Fruit fly (Drosophila melanogaster) whole organism, embryonic: ENCODE data around the gene CG34136.

Experiments used
- Atf3 ChIP-seq: fragments of 200-800 bp; sonication (Bioruptor generic); optimal IDR thresholded peaks from 3 replicates; lab custom pipeline; 2016; ENCODE audit warnings: missing biosample characterization, missing genetic modification characterization
- B-H2 ChIP-seq: fragments of 200-800 bp; sonication (Bioruptor generic); optimal IDR thresholded peaks from 2 replicates; lab custom pipeline; 2018; ENCODE audit warnings: missing biosample characterization, mild to moderate bottlenecking, missing genetic modification characterization
- Bgb ChIP-seq: fragments of 200-800 bp; sonication (Bioruptor generic); IDR thresholded peaks from 2 replicates; pipeline ENCODE4 v1.3.6; 2022; ENCODE audit warnings: missing biosample characterization, missing genetic modification characterization; ENCODE audit not compliant: partially characterized antibody
- CG10274 ChIP-seq: fragments of 200-800 bp; sonication (Bioruptor generic); optimal IDR thresholded peaks from 3 replicates; lab custom pipeline; 2017; ENCODE audit warnings: missing biosample characterization, mild to moderate bottlenecking, missing genetic modification characterization
- CG10654 ChIP-seq: fragments of 200-800 bp; sonication (Bioruptor generic); optimal IDR thresholded peaks from 2 replicates; lab custom pipeline; 2016; ENCODE audit warnings: missing biosample characterization, missing genetic modification characterization
- CG11398 ChIP-seq: fragments of 200-800 bp; sonication (Bioruptor generic); optimal IDR thresholded peaks from 2 replicates; lab custom pipeline; 2016; ENCODE audit warnings: missing biosample characterization, missing genetic modification characterization
- CG11696 ChIP-seq: fragments of 200-800 bp; sonication (Bioruptor generic); IDR thresholded peaks from 2 replicates; pipeline ENCODE4 v1.3.6; 2022; ENCODE audit warnings: missing biosample characterization, missing genetic modification characterization
- CG11723 ChIP-seq: fragments of 200-800 bp; sonication (Bioruptor generic); optimal IDR thresholded peaks from 2 replicates; lab custom pipeline; 2017; ENCODE audit warnings: missing biosample characterization, mild to moderate bottlenecking, missing genetic modification characterization
- CG12155 ChIP-seq: fragments of 200-800 bp; sonication (Bioruptor generic); optimal IDR thresholded peaks from 3 replicates; lab custom pipeline; 2016; ENCODE audit warnings: missing biosample characterization, missing genetic modification characterization
- CG13424 ChIP-seq: fragments of 200-800 bp; sonication (Bioruptor generic); optimal IDR thresholded peaks from 2 replicates; lab custom pipeline; 2019; ENCODE audit warnings: missing biosample characterization, mild to moderate bottlenecking, missing genetic modification characterization, moderate library complexity
- CG15073 ChIP-seq: fragments of 200-800 bp; sonication (Bioruptor generic); optimal IDR thresholded peaks from 2 replicates; lab custom pipeline; 2016; ENCODE audit warnings: missing biosample characterization, missing genetic modification characterization
- CG15269 ChIP-seq: fragments of 200-800 bp; sonication (Bioruptor generic); optimal IDR thresholded peaks from 2 replicates; lab custom pipeline; 2018; ENCODE audit warnings: missing biosample characterization, mild to moderate bottlenecking, missing genetic modification characterization, moderate library complexity
- CG16779 ChIP-seq: fragments of 200-800 bp; sonication (Bioruptor generic); IDR thresholded peaks from 2 replicates; pipeline ENCODE4 v1.3.6; 2022; ENCODE audit warnings: missing biosample characterization, missing genetic modification characterization
- CG17829 ChIP-seq: fragments of 200-800 bp; optimal IDR thresholded peaks from 2 replicates; lab custom pipeline; 2019; ENCODE audit warnings: missing biosample characterization, mild to moderate bottlenecking, missing genetic modification characterization, moderate library complexity
- CG1832 ChIP-seq: fragments of 200-800 bp; sonication (Bioruptor generic); optimal IDR thresholded peaks from 2 replicates; lab custom pipeline; 2017; ENCODE audit warnings: missing biosample characterization, mild to moderate bottlenecking, missing genetic modification characterization, inconsistent platforms
- CG18599 ChIP-seq: fragments of 200-800 bp; sonication (Bioruptor generic); optimal IDR thresholded peaks from 3 replicates; lab custom pipeline; 2017; ENCODE audit warnings: missing biosample characterization, missing genetic modification characterization, mild to moderate bottlenecking, moderate library complexity, missing genetic modification reagents
- CG43689 ChIP-seq: fragments of 200-800 bp; sonication (Bioruptor generic); IDR thresholded peaks from 2 replicates; pipeline ENCODE4 v1.3.6; 2022; ENCODE audit warnings: missing biosample characterization, missing genetic modification characterization
- CG4617 ChIP-seq: fragments of 200-800 bp; sonication (Bioruptor generic); optimal IDR thresholded peaks from 3 replicates; lab custom pipeline; 2016; ENCODE audit warnings: missing biosample characterization, missing genetic modification characterization, borderline replicate concordance
- CG4730 ChIP-seq: fragments of 200-800 bp; sonication (Bioruptor generic); IDR thresholded peaks from 2 replicates; pipeline ENCODE4 v1.3.6; 2022; ENCODE audit warnings: missing biosample characterization, missing genetic modification characterization
- CG6175 ChIP-seq: fragments of 200-800 bp; sonication (Bioruptor generic); IDR thresholded peaks from 3 replicates; pipeline ENCODE4 v1.3.6; 2022; ENCODE audit warnings: missing biosample characterization, missing genetic modification characterization
- CG7928 ChIP-seq: fragments of 200-800 bp; sonication (Bioruptor generic); optimal IDR thresholded peaks from 2 replicates; lab custom pipeline; 2017; ENCODE audit warnings: missing biosample characterization, mild to moderate bottlenecking, missing genetic modification characterization
- CG8765 ChIP-seq: fragments of 200-800 bp; sonication (Bioruptor generic); IDR thresholded peaks from 2 replicates; pipeline ENCODE4 v1.3.6; 2022; ENCODE audit warnings: missing biosample characterization, missing genetic modification characterization
- CG9727 ChIP-seq: fragments of 200-800 bp; sonication (Bioruptor generic); optimal IDR thresholded peaks from 3 replicates; lab custom pipeline; 2017; ENCODE audit warnings: missing biosample characterization, mild to moderate bottlenecking, missing genetic modification characterization
- CHES-1-like ChIP-seq: fragments of 200-800 bp; sonication (Bioruptor generic); optimal IDR thresholded peaks from 2 replicates; lab custom pipeline; 2016; ENCODE audit warnings: missing biosample characterization, missing genetic modification characterization
- Dad ChIP-seq: fragments of 200-800 bp; sonication (Bioruptor generic); optimal IDR thresholded peaks from 3 replicates; lab custom pipeline; 2016; ENCODE audit warnings: missing biosample characterization, missing genetic modification characterization
- Ets97D ChIP-seq: fragments of 200-800 bp; sonication (Bioruptor generic); optimal IDR thresholded peaks from 3 replicates; lab custom pipeline; 2016; ENCODE audit warnings: missing biosample characterization, missing genetic modification characterization
- Gsc ChIP-seq: fragments of 200-800 bp; sonication (Bioruptor generic); IDR thresholded peaks from 2 replicates; pipeline ENCODE4 v1.3.6; 2022; ENCODE audit warnings: missing biosample characterization, missing genetic modification characterization
- Kr ChIP-seq: fragments of 200-800 bp; sonication (Bioruptor generic); optimal IDR thresholded peaks from 2 replicates; lab custom pipeline; 2017; ENCODE audit warnings: missing biosample characterization, mild to moderate bottlenecking, missing genetic modification characterization
- NK7.1 ChIP-seq: fragments of 200-800 bp; sonication (Bioruptor generic); optimal IDR thresholded peaks from 3 replicates; lab custom pipeline; 2016; ENCODE audit warnings: missing biosample characterization, missing genetic modification characterization
- Nf-YA ChIP-seq: fragments of 200-800 bp; sonication (Bioruptor generic); IDR thresholded peaks from 2 replicates; pipeline ENCODE4 v1.3.6; 2022; ENCODE audit warnings: missing biosample characterization, missing genetic modification characterization
- NfI ChIP-seq: fragments of 200-800 bp; sonication (Bioruptor generic); optimal IDR thresholded peaks from 3 replicates; lab custom pipeline; 2018; ENCODE audit warnings: missing biosample characterization, mild to moderate bottlenecking, missing genetic modification characterization, moderate library complexity
- Sry-β ChIP-seq: fragments of 200-800 bp; sonication (Bioruptor generic); optimal IDR thresholded peaks from 2 replicates; lab custom pipeline; 2018; ENCODE audit warnings: missing biosample characterization, mild to moderate bottlenecking, missing genetic modification characterization, moderate library complexity
- Ssrp ChIP-seq: fragments of 200-800 bp; sonication (Bioruptor generic); optimal IDR thresholded peaks from 2 replicates; lab custom pipeline; 2018; ENCODE audit warnings: missing biosample characterization, mild to moderate bottlenecking, missing genetic modification characterization, moderate library complexity
- Taf1 ChIP-seq: fragments of 200-800 bp; sonication (Bioruptor generic); IDR thresholded peaks from 2 replicates; pipeline ENCODE4 v1.3.6; 2022; ENCODE audit warnings: missing biosample characterization, missing genetic modification characterization
- ase ChIP-seq: fragments of 200-800 bp; sonication (Bioruptor generic); IDR thresholded peaks from 3 replicates; pipeline ENCODE4 v1.3.6; 2022; ENCODE audit warnings: missing biosample characterization, missing genetic modification characterization
- az2 ChIP-seq: fragments of 200-800 bp; sonication (Bioruptor generic); optimal IDR thresholded peaks from 3 replicates; lab custom pipeline; 2016; ENCODE audit warnings: missing biosample characterization, missing genetic modification characterization
- exex ChIP-seq: fragments of 200-800 bp; sonication (Bioruptor generic); optimal IDR thresholded peaks from 4 replicates; lab custom pipeline; 2018; ENCODE audit warnings: missing biosample characterization, mild to moderate bottlenecking, missing genetic modification characterization, moderate library complexity
- fu2 ChIP-seq: fragments of 200-800 bp; sonication (Bioruptor generic); optimal IDR thresholded peaks from 2 replicates; lab custom pipeline; 2016; ENCODE audit warnings: missing biosample characterization, missing genetic modification characterization
- grn ChIP-seq: fragments of 200-800 bp; sonication (Bioruptor generic); optimal IDR thresholded peaks from 3 replicates; lab custom pipeline; 2017; ENCODE audit warnings: missing biosample characterization, missing genetic modification characterization
- gro ChIP-seq: fragments of 200-800 bp; sonication (Bioruptor generic); optimal IDR thresholded peaks from 2 replicates; lab custom pipeline; 2016; ENCODE audit warnings: missing biosample characterization, missing genetic modification characterization
- gsb-n ChIP-seq: fragments of 200-800 bp; sonication (Bioruptor generic); optimal IDR thresholded peaks from 3 replicates; lab custom pipeline; 2018; ENCODE audit warnings: missing biosample characterization, mild to moderate bottlenecking, missing genetic modification characterization
- kah ChIP-seq: fragments of 200-800 bp; sonication (Bioruptor generic); optimal IDR thresholded peaks from 2 replicates; lab custom pipeline; 2018; ENCODE audit warnings: missing biosample characterization, mild to moderate bottlenecking, missing genetic modification characterization
- pfk ChIP-seq: fragments of 200-800 bp; sonication (Bioruptor generic); optimal IDR thresholded peaks from 2 replicates; lab custom pipeline; 2018; ENCODE audit warnings: missing biosample characterization, mild to moderate bottlenecking, missing genetic modification characterization, moderate library complexity
- pzg ChIP-seq: fragments of 200-800 bp; sonication (Bioruptor generic); optimal IDR thresholded peaks from 3 replicates; lab custom pipeline; 2018; ENCODE audit warnings: missing biosample characterization, mild to moderate bottlenecking, missing genetic modification characterization, moderate library complexity
- repo ChIP-seq: fragments of 200-800 bp; sonication (Bioruptor generic); optimal IDR thresholded peaks from 2 replicates; lab custom pipeline; 2016; ENCODE audit warnings: missing biosample characterization, missing genetic modification characterization
- schlank ChIP-seq: fragments of 200-800 bp; sonication (Bioruptor generic); optimal IDR thresholded peaks from 2 replicates; lab custom pipeline; 2018; ENCODE audit warnings: missing biosample characterization, mild to moderate bottlenecking, missing genetic modification characterization
- seq ChIP-seq: fragments of 200-800 bp; sonication (Bioruptor generic); IDR thresholded peaks from 2 replicates; pipeline ENCODE4 v1.3.6; 2022; ENCODE audit warnings: missing biosample characterization, missing genetic modification characterization
- sim ChIP-seq: fragments of 200-800 bp; sonication (Bioruptor generic); IDR thresholded peaks from 2 replicates; pipeline ENCODE4 v1.3.6; 2022; ENCODE audit warnings: missing biosample characterization, missing genetic modification characterization
- so ChIP-seq: fragments of 200-800 bp; sonication (Bioruptor generic); IDR thresholded peaks from 3 replicates; pipeline ENCODE4 v1.3.6; 2022; ENCODE audit warnings: missing biosample characterization, missing genetic modification characterization
- sug ChIP-seq: fragments of 200-800 bp; optimal IDR thresholded peaks from 2 replicates; lab custom pipeline; 2019; ENCODE audit warnings: missing biosample characterization, mild to moderate bottlenecking, missing genetic modification characterization, moderate library complexity
- toy ChIP-seq: fragments of 200-800 bp; sonication (Bioruptor generic); IDR thresholded peaks from 2 replicates; pipeline ENCODE4 v1.3.6; 2022; ENCODE audit warnings: missing biosample characterization, missing genetic modification characterization
- trh ChIP-seq: fragments of 200-800 bp; sonication (Bioruptor generic); optimal IDR thresholded peaks from 2 replicates; lab custom pipeline; 2016; ENCODE audit warnings: missing biosample characterization, missing genetic modification characterization
- zfh2 ChIP-seq: fragments of 200-800 bp; sonication (Bioruptor generic); optimal IDR thresholded peaks from 2 replicates; lab custom pipeline; 2016; ENCODE audit warnings: missing biosample characterization, missing genetic modification characterization

CG34136 gene

dm6 chr2L:21104326-21104725, 7.6 kb downstream of the CG34136 start, which contains the start of the genes CG46307 and Nhe2 (continued):
- TF ChIP-seq Taf1 (GFP tag; lab: Robert Waterston, UW) (no peak), Nf-YA (GFP tag; lab: Robert Waterston, UW) (no peak), CG10274 (GFP tag; lab: Kevin White, UChicago) (no peak), kah (no peak), CG8765 (GFP tag; lab: Robert Waterston, UW) (no peak), CG17829 (tag; lab: Kevin White, UChicago) (no peak), Sry-β (no peak), CG4617 (GFP tag; lab: Kevin White, UChicago) (no peak), NK7.1 (GFP tag; lab: Kevin White, UChicago) (no peak), B-H2 (GFP tag; lab: Kevin White, UChicago) (no peak), toy (GFP tag; lab: Robert Waterston, UW) (no peak), gro (GFP tag; lab: Kevin White, UChicago) (no peak), grn (GFP tag; lab: Kevin White, UChicago) (no peak), az2 (GFP tag; lab: Kevin White, UChicago) (no peak), seq (no peak), CG11723 (GFP tag; lab: Kevin White, UChicago) (no peak), CG6175 (GFP tag; lab: Robert Waterston, UW) (no peak), CG15269 (tag; lab: Kevin White, UChicago) (no peak), CG43689 (GFP tag; lab: Robert Waterston, UW) (no peak), pzg (peak; percentile 43), CG10654 (no peak), gsb-n (no peak), CG11398 (no peak), CG4730 (GFP tag; lab: Robert Waterston, UW) (no peak), so (GFP tag; lab: Robert Waterston, UW) (no peak), fu2 (GFP tag; lab: Kevin White, UChicago) (no peak), pfk (GFP tag; lab: Kevin White, UChicago) (no peak), CG18599 (GFP tag; lab: Kevin White, UChicago) (no peak), CG11696 (GFP tag; lab: Robert Waterston, UW) (no peak), Atf3 (GFP tag; lab: Kevin White, UChicago) (no peak), schlank (no peak), Dad (GFP tag; lab: Kevin White, UChicago) (no peak), CG16779 (no peak), Kr (GFP tag; lab: Kevin White, UChicago) (no peak), Bgb (GFP tag; lab: Robert Waterston, UW) (peak; percentile 31; the same call in 1 of the 2 replicates), CHES-1-like (GFP tag; lab: Kevin White, UChicago) (no peak), CG7928 (peak; percentile 83), Ssrp (tag; lab: Kevin White, UChicago) (no peak), sim (GFP tag; lab: Robert Waterston, UW) (no peak), repo (GFP tag; lab: Kevin White, UChicago) (no peak), Gsc (GFP tag; lab: Robert Waterston, UW) (no peak), CG1832 (GFP tag; lab: Kevin White, UChicago) (no peak), CG15073 (GFP tag; lab: Kevin White, UChicago) (no peak), CG9727 (no peak), sug (no peak), CG12155 (GFP tag; lab: Kevin White, UChicago) (no peak), Ets97D (peak; percentile 58), ase (GFP tag; lab: Robert Waterston, UW) (no peak), trh (no peak), NfI (GFP tag; lab: Kevin White, UChicago) (no peak), exex (no peak), zfh2 (GFP tag; lab: Kevin White, UChicago) (no peak), CG13424 (no peak)
